Fruit fly (Drosophila melanogaster): Measurements from ENCODE around the gene CG14963.

The CG14963 gene

dm6 chr3L:3157651-3158050, 14.7 kb downstream of the CG14963 start:
- no peak for TF ChIP-seq jim (GFP tag; optimal IDR thresholded peaks at IDR 0.05)
- no peak for TF ChIP-seq psq (GFP tag; optimal IDR thresholded peaks at IDR 0.05)
- TF ChIP-seq Myc (optimal IDR thresholded peaks at IDR 0.05): no peak
- no peak for TF ChIP-seq GATAd (GFP tag; optimal IDR thresholded peaks at IDR 0.05)
- TF ChIP-seq foxo (GFP tag; optimal IDR thresholded peaks at IDR 0.05): no peak

- no peak for TF ChIP-seq OdsH (GFP tag; optimal IDR thresholded peaks at IDR 0.05)
- no peak for TF ChIP-seq tai (GFP tag; optimal IDR thresholded peaks at IDR 0.05)
- no peak for TF ChIP-seq dmrt93B (GFP tag; optimal IDR thresholded peaks at IDR 0.05)
- peak; percentile 92 for TF ChIP-seq Dfd (GFP tag; optimal IDR thresholded peaks at IDR 0.05)
These were observed 22.0 kb downstream of the CG14963 start for dm6 chr3L:3150376-3150775.

dm6 chr3L:3149060-3149872, 23.1 kb downstream of the CG14963 start:
- no peak for TF ChIP-seq CG9705 (GFP tag; optimal IDR thresholded peaks at IDR 0.05)
- TF ChIP-seq h (GFP tag; optimal IDR thresholded peaks at IDR 0.05): peak; percentile 9
- no peak for TF ChIP-seq Rel (GFP tag; optimal IDR thresholded peaks at IDR 0.05)
- peak; percentile 14 for TF ChIP-seq Rel (tag; optimal IDR thresholded peaks at IDR 0.05)
- TF ChIP-seq psq (GFP tag; optimal IDR thresholded peaks at IDR 0.05): peak; percentile 62
- TF ChIP-seq GATAd (GFP tag; optimal IDR thresholded peaks at IDR 0.05): no peak
- TF ChIP-seq Sp1 (GFP tag; optimal IDR thresholded peaks at IDR 0.05): peak; percentile 47
- no peak for TF ChIP-seq dmrt93B (GFP tag; optimal IDR thresholded peaks at IDR 0.05)
- TF ChIP-seq Vsx2 (GFP tag; optimal IDR thresholded peaks at IDR 0.05; ENCODE audit: partially characterized antibody): no peak

dm6 chr3L:3148125-3149059, 24.0 kb downstream of the CG14963 start, which contains the start of the genes Usp5 and BtbVII:
Gene Usp5, minus strand, starts transcription at chr3L:3148358.
Gene BtbVII, plus strand, starts transcription at chr3L:3148646.
- peak in 1 of 2 experiments; percentile 76 for TF ChIP-seq foxo (GFP tag; optimal IDR thresholded peaks at IDR 0.05)
- TF ChIP-seq brk (GFP tag; optimal IDR thresholded peaks at IDR 0.05): no peak
- peak; percentile 58 for TF ChIP-seq fru (GFP tag; optimal IDR thresholded peaks at IDR 0.05)
- TF ChIP-seq Mio (GFP tag; optimal IDR thresholded peaks at IDR 0.05): no peak
- TF ChIP-seq GATAd (GFP tag; optimal IDR thresholded peaks at IDR 0.05): no peak
- TF ChIP-seq dmrt93B (GFP tag; optimal IDR thresholded peaks at IDR 0.05): no peak
- TF ChIP-seq CG9705 (GFP tag; optimal IDR thresholded peaks at IDR 0.05): peak; percentile 12
- no peak for TF ChIP-seq lola (GFP tag; optimal IDR thresholded peaks at IDR 0.05)
- no peak for TF ChIP-seq Vsx2 (GFP tag; optimal IDR thresholded peaks at IDR 0.05; ENCODE audit: partially characterized antibody)
- TF ChIP-seq jim (GFP tag; optimal IDR thresholded peaks at IDR 0.05): no peak
- TF ChIP-seq pan (optimal IDR thresholded peaks at IDR 0.05): no peak
- TF ChIP-seq Myc (optimal IDR thresholded peaks at IDR 0.05): no peak
- no peak for TF ChIP-seq sage (GFP tag; optimal IDR thresholded peaks at IDR 0.05)
- TF ChIP-seq CrebA (GFP tag; optimal IDR thresholded peaks at IDR 0.05; ENCODE audit: borderline replicate concordance): no peak
- TF ChIP-seq br (GFP tag; optimal IDR thresholded peaks at IDR 0.05): peak; percentile 76
- TF ChIP-seq ey (GFP tag; optimal IDR thresholded peaks at IDR 0.05): peak; percentile 65
- no peak for TF ChIP-seq tai (GFP tag; optimal IDR thresholded peaks at IDR 0.05)
- TF ChIP-seq rgr (GFP tag; optimal IDR thresholded peaks at IDR 0.05): peak; percentile 68
- no peak for TF ChIP-seq woc (GFP tag; optimal IDR thresholded peaks at IDR 0.05)
- no peak for TF ChIP-seq dl (GFP tag; optimal IDR thresholded peaks at IDR 0.05; ENCODE audit: insufficient read depth in 1 of 2, partially characterized antibody in 2 of 2)
- peak; percentile 59 for TF ChIP-seq HLH106 (tag; optimal IDR thresholded peaks at IDR 0.05)
- TF ChIP-seq usp (GFP tag; optimal IDR thresholded peaks at IDR 0.05): no peak
- TF ChIP-seq Dfd (GFP tag; optimal IDR thresholded peaks at IDR 0.05): no peak
- no peak for TF ChIP-seq Rel (GFP tag; optimal IDR thresholded peaks at IDR 0.05)
- TF ChIP-seq Rel (tag; optimal IDR thresholded peaks at IDR 0.05): peak; percentile 2
- TF ChIP-seq dsf (GFP tag; optimal IDR thresholded peaks at IDR 0.05; ENCODE audit: borderline replicate concordance): peak; percentile 16
- peak; percentile 22 for TF ChIP-seq sv (GFP tag; optimal IDR thresholded peaks at IDR 0.05)
- TF ChIP-seq OdsH (GFP tag; optimal IDR thresholded peaks at IDR 0.05): peak; percentile 69
- TF ChIP-seq h (GFP tag; optimal IDR thresholded peaks at IDR 0.05): peak; percentile 72
- TF ChIP-seq CG32264 (GFP tag; optimal IDR thresholded peaks at IDR 0.05): peak; percentile 6
- TF ChIP-seq Jra (GFP tag; optimal IDR thresholded peaks at IDR 0.05): peak; percentile 65
- peak; percentile 30 for TF ChIP-seq Hr83 (GFP tag; optimal IDR thresholded peaks at IDR 0.05; ENCODE audit: poor library complexity, severe bottlenecking)
- peak; percentile 26 for TF ChIP-seq psq (GFP tag; optimal IDR thresholded peaks at IDR 0.05)
- TF ChIP-seq Sp1 (GFP tag; optimal IDR thresholded peaks at IDR 0.05): peak; percentile 44

Measured in whole organism, wandering third instar larva.